Worm (Caenorhabditis elegans): ENCODE data around the gene dpm-3.

ce11 chrIV:12420455-12420854 lies 29.1 kb downstream of the dpm-3 start, which contains the start of gene ugt-65:
- no peak for TF ChIP-seq snpc-4 (tag; optimal IDR thresholded peaks at IDR 0.05)
- no peak for TF ChIP-seq lin-13 (tag; optimal IDR thresholded peaks at IDR 0.05)
